Worm (Caenorhabditis elegans) whole organism, L4/young adult: ENCODE measurements around the gene eff-1.

ENCODE experiments used
- W03F9.2 ChIP-seq: fragments of 150-350 bp; optimal IDR thresholded peaks from 2 replicates; lab custom pipeline; 2014; ENCODE audit warnings: missing biosample characterization, missing genetic modification characterization
- dao-5 ChIP-seq: sonication (generic microtip); optimal IDR thresholded peaks from 2 replicates; lab custom pipeline; 2016; ENCODE audit warnings: missing genotype, missing genetic modification characterization, moderate library complexity, missing compliant biosample characterization
- him-1 ChIP-seq: sonication (generic microtip); optimal IDR thresholded peaks from 2 replicates; lab custom pipeline; 2016; ENCODE audit warnings: missing genotype, missing genetic modification reagents, missing genetic modification characterization, missing compliant biosample characterization

- TF ChIP-seq dao-5 (tag; lab: Kevin White, UChicago) (no peak), him-1 (no peak), W03F9.2 (tag; lab: Kevin White, UChicago) (no peak)
Observed at ce11 chrII:8346384-8346783, at the start of gene eff-1.
